Worm (Caenorhabditis elegans): ENCODE results near the gene clec-22.

ce11 chrV:16831921-16832320 is 26.3 kb upstream of the clec-22 start, which contains the start of gene srh-215:
- TF ChIP-seq mdl-1 (tag; optimal IDR thresholded peaks at IDR 0.05) = no peak
- no peak for TF ChIP-seq nhr-25 (tag; optimal IDR thresholded peaks at IDR 0.05)
- TF ChIP-seq skn-1 (tag; optimal IDR thresholded peaks at IDR 0.05) = no peak
- TF ChIP-seq tbx-2 (tag; optimal IDR thresholded peaks at IDR 0.05) = no peak
- no peak for TF ChIP-seq elt-3 (tag; optimal IDR thresholded peaks at IDR 0.05)
- TF ChIP-seq pha-4 (tag; optimal IDR thresholded peaks at IDR 0.05) = no peak
- TF ChIP-seq elt-1 (tag; optimal IDR thresholded peaks at IDR 0.05) = no peak
- no peak for TF ChIP-seq nhr-11 (tag; optimal IDR thresholded peaks at IDR 0.05)
- no peak for TF ChIP-seq ceh-82 (tag; optimal IDR thresholded peaks at IDR 0.05)
- TF ChIP-seq ztf-11 (tag; optimal IDR thresholded peaks at IDR 0.05) = no peak
- no peak for TF ChIP-seq daf-12 (tag; optimal IDR thresholded peaks at IDR 0.05)
- no peak for TF ChIP-seq ZK546.5 (tag; optimal IDR thresholded peaks at IDR 0.05)
- TF ChIP-seq nhr-237 (tag; optimal IDR thresholded peaks at IDR 0.05) = no peak
- TF ChIP-seq unc-62 (GFP tag; optimal IDR thresholded peaks at IDR 0.05) = no peak
